Worm (Caenorhabditis elegans) whole organism, early embryonic: ENCODE measurements around the gene R13D7.2.

Source experiments
- B0310.2 ChIP-seq: sonication (generic microtip); optimal IDR thresholded peaks from 2 replicates; lab custom pipeline; 2016; ENCODE audit warnings: mild to moderate bottlenecking, missing genetic modification characterization, missing compliant biosample characterization
- F13C5.2 ChIP-seq: sonication (generic microtip); optimal IDR thresholded peaks from 2 replicates; lab custom pipeline; 2017; ENCODE audit warnings: mild to moderate bottlenecking, missing genetic modification characterization, inconsistent platforms, missing compliant biosample characterization
- aly-1 ChIP-seq: sonication (generic microtip); optimal IDR thresholded peaks from 2 replicates; lab custom pipeline; 2016; ENCODE audit warnings: missing genetic modification characterization, missing compliant biosample characterization
- ama-1 ChIP-seq: fragments of 150-350 bp; optimal IDR thresholded peaks from 2 replicates; lab custom pipeline; 2014
- ceh-13 ChIP-seq: fragments of 200-800 bp; sonication (Bioruptor generic); optimal IDR thresholded peaks from 2 replicates; lab custom pipeline; 2018; ENCODE audit warnings: mild to moderate bottlenecking, missing genetic modification characterization, missing compliant biosample characterization
- ceh-36 ChIP-seq: sonication (generic microtip); optimal IDR thresholded peaks from 2 replicates; lab custom pipeline; 2016; ENCODE audit warnings: missing genetic modification characterization, inconsistent platforms, missing compliant biosample characterization
- ets-7 ChIP-seq: sonication (generic microtip); optimal IDR thresholded peaks from 2 replicates; lab custom pipeline; 2016; ENCODE audit warnings: missing genotype, missing genetic modification characterization, missing compliant biosample characterization
- flt-1 ChIP-seq: fragments of 200-800 bp; sonication (Bioruptor generic); IDR thresholded peaks from 2 replicates; pipeline ENCODE4 v1.3.6; 2022; ENCODE audit warnings: missing genetic modification characterization, missing compliant biosample characterization
- pes-1 ChIP-seq: fragments of 200-800 bp; sonication (Bioruptor generic); IDR thresholded peaks from 2 replicates; pipeline ENCODE4 v1.3.6; 2022; ENCODE audit warnings: missing genetic modification reagents, missing genetic modification characterization, missing compliant biosample characterization
- tbx-37 ChIP-seq: fragments of 200-800 bp; sonication (Bioruptor generic); conservative IDR thresholded peaks from 2 replicates; pipeline ENCODE4 v1.3.6; 2022; ENCODE audit warnings: missing genetic modification reagents, missing genetic modification characterization, missing compliant biosample characterization
- tra-4 ChIP-seq: sonication (generic microtip); optimal IDR thresholded peaks from 2 replicates; lab custom pipeline; 2017; ENCODE audit warnings: missing genetic modification characterization, missing compliant biosample characterization

- TF ChIP-seq flt-1 (GFP tag; lab: Robert Waterston, UW) (no peak), ets-7 (tag; lab: Kevin White, UChicago) (no peak), F13C5.2 (tag; lab: Kevin White, UChicago) (no peak), tra-4 (tag; lab: Kevin White, UChicago) (no peak), ama-1 (lab: Kevin White, UChicago) (no peak), B0310.2 (tag; lab: Kevin White, UChicago) (no peak), tbx-37 (no peak), pes-1 (GFP tag; lab: Robert Waterston, UW) (no peak), ceh-13 (no peak), ceh-36 (no peak), aly-1 (tag; lab: Kevin White, UChicago) (no peak)
Observed at ce11 chrV:7431016-7431415, 21.3 kb downstream of the R13D7.2 start, which contains the start of gene srw-71.
